Fruit fly (Drosophila melanogaster) whole organism: ENCODE data around the gene Pfas.

Experiments
- CG8478 ChIP-seq: fragments of >200 bp; optimal IDR thresholded peaks from 2 replicates; lab custom pipeline; 2018; ENCODE audit warnings: inconsistent platforms
- EcR ChIP-seq, 2 experiments: fragments of >200 bp; optimal IDR thresholded peaks; 2 replicates each; lab custom pipeline; 2017; ENCODE audit warnings: missing biosample characterization in 2 of 2, missing genetic modification characterization in 2 of 2, missing genetic modification reagents in 2 of 2
- psq ChIP-seq: fragments of >200 bp; optimal IDR thresholded peaks from 2 replicates; lab custom pipeline; 2017

DNA sequence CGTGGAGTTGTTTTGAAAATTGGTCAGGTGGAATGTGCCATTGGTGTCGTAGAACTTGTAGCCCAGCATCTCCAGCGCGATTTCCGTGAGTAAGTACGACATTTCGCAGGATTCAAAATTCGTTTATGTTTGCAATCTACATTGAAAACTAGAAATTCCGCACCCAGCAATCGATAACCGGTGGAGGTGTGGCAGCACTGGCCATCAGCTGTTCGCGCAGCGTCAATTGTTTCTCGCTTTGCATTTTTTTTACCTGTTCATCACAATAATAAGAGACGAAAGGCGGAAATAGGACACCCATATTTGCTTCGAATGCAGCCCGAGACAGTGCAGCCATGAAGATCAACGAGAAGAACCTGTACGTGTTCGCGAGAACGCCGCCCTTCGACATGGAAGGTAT lies 2.7 kb upstream of the Pfas start, which contains the start of the genes CG34179 and slmo:
- TF ChIP-seq CG8478 (lab: Kevin White, UChicago) (no peak), psq (no peak), EcR (GFP tag; optimal IDR thresholded peaks at IDR 0.05; lab: Kevin White, UChicago) (no peak)
